Fruit fly (Drosophila melanogaster) whole organism, embryonic: ENCODE measurements around the gene Polr2F.

Experiments
- B-H1 ChIP-seq: fragments of 200-800 bp; sonication (Bioruptor generic); IDR thresholded peaks from 3 replicates; pipeline ENCODE4 v1.3.6; 2022; ENCODE audit warnings: missing biosample characterization, missing genetic modification characterization
- Bteb2 ChIP-seq: fragments of 200-800 bp; sonication (Bioruptor generic); optimal IDR thresholded peaks from 2 replicates; lab custom pipeline; 2016; ENCODE audit warnings: missing biosample characterization, missing genetic modification characterization
- CG10209 ChIP-seq: fragments of 200-800 bp; sonication (Bioruptor generic); optimal IDR thresholded peaks from 3 replicates; lab custom pipeline; 2017; ENCODE audit warnings: missing biosample characterization, mild to moderate bottlenecking, missing genetic modification characterization, missing genetic modification reagents
- CG11504 ChIP-seq: fragments of 200-800 bp; sonication (Bioruptor generic); optimal IDR thresholded peaks from 3 replicates; lab custom pipeline; 2019; ENCODE audit warnings: missing biosample characterization, mild to moderate bottlenecking, missing genetic modification characterization, moderate library complexity
- CG13624 ChIP-seq: fragments of 200-800 bp; sonication (Bioruptor generic); optimal IDR thresholded peaks from 2 replicates; lab custom pipeline; 2016; ENCODE audit warnings: missing biosample characterization, missing genetic modification characterization
- CG14860 ChIP-seq: fragments of 200-800 bp; sonication (Bioruptor generic); IDR thresholded peaks from 3 replicates; pipeline ENCODE4 v1.3.6; 2022; ENCODE audit warnings: missing biosample characterization, missing genetic modification characterization; ENCODE audit not compliant: partially characterized antibody
- CG16863 ChIP-seq: fragments of 200-800 bp; sonication (Bioruptor generic); optimal IDR thresholded peaks from 3 replicates; lab custom pipeline; 2016; ENCODE audit warnings: missing biosample characterization, missing genetic modification characterization
- CG17829 ChIP-seq: fragments of 200-800 bp; optimal IDR thresholded peaks from 2 replicates; lab custom pipeline; 2019; ENCODE audit warnings: missing biosample characterization, mild to moderate bottlenecking, missing genetic modification characterization, moderate library complexity
- CG2199 ChIP-seq: fragments of 200-800 bp; sonication (Bioruptor generic); IDR thresholded peaks from 3 replicates; pipeline ENCODE4 v1.3.6; 2022; ENCODE audit warnings: missing biosample characterization, missing genetic modification characterization
- CG2712 ChIP-seq: fragments of 200-800 bp; optimal IDR thresholded peaks from 3 replicates; lab custom pipeline; 2019; ENCODE audit warnings: missing biosample characterization, mild to moderate bottlenecking, missing genetic modification characterization, moderate library complexity
- CG31441 ChIP-seq: fragments of 200-800 bp; sonication (Bioruptor generic); IDR thresholded peaks from 2 replicates; pipeline ENCODE4 v1.3.6; 2022; ENCODE audit warnings: missing biosample characterization, missing genetic modification characterization
- CG3163 ChIP-seq: fragments of 200-800 bp; sonication (Bioruptor generic); optimal IDR thresholded peaks from 3 replicates; lab custom pipeline; 2016; ENCODE audit warnings: missing biosample characterization, missing genetic modification characterization
- CG32772 ChIP-seq: fragments of 200-800 bp; sonication (Bioruptor generic); IDR thresholded peaks from 2 replicates; pipeline ENCODE4 v1.3.6; 2022; ENCODE audit warnings: missing biosample characterization, missing genetic modification characterization
- CG34224 ChIP-seq: fragments of 200-800 bp; sonication (Bioruptor generic); IDR thresholded peaks from 3 replicates; pipeline ENCODE4 v1.3.6; 2022; ENCODE audit warnings: missing biosample characterization, missing genetic modification characterization; ENCODE audit not compliant: partially characterized antibody
- CG3847 ChIP-seq: fragments of 200-800 bp; sonication (Bioruptor generic); IDR thresholded peaks from 2 replicates; pipeline ENCODE4 v1.3.6; 2022; ENCODE audit warnings: missing biosample characterization, missing genetic modification characterization
- CG4360 ChIP-seq: fragments of 200-800 bp; sonication (Bioruptor generic); IDR thresholded peaks from 2 replicates; pipeline ENCODE4 v1.3.6; 2022; ENCODE audit warnings: missing biosample characterization, missing genetic modification characterization
- CG4617 ChIP-seq: fragments of 200-800 bp; sonication (Bioruptor generic); optimal IDR thresholded peaks from 3 replicates; lab custom pipeline; 2016; ENCODE audit warnings: missing biosample characterization, missing genetic modification characterization, borderline replicate concordance
- CG4730 ChIP-seq: fragments of 200-800 bp; sonication (Bioruptor generic); IDR thresholded peaks from 2 replicates; pipeline ENCODE4 v1.3.6; 2022; ENCODE audit warnings: missing biosample characterization, missing genetic modification characterization
- CG6175 ChIP-seq: fragments of 200-800 bp; sonication (Bioruptor generic); IDR thresholded peaks from 3 replicates; pipeline ENCODE4 v1.3.6; 2022; ENCODE audit warnings: missing biosample characterization, missing genetic modification characterization
- CG7745 ChIP-seq: fragments of 200-800 bp; sonication (Bioruptor generic); optimal IDR thresholded peaks from 2 replicates; lab custom pipeline; 2018; ENCODE audit warnings: missing biosample characterization, mild to moderate bottlenecking, missing genetic modification characterization, moderate library complexity
- D ChIP-seq, 2 experiments: fragments of 200-800 bp in 1 of 2; fragments of >200 bp in 1 of 2; sonication (Bioruptor generic) in 1 of 2; optimal IDR thresholded peaks; 2 replicates in 1 of 2; 3 replicates in 1 of 2; lab custom pipeline; 2017; ENCODE audit warnings: mild to moderate bottlenecking in 1 of 2, missing biosample characterization in 1 of 2, missing genetic modification characterization in 1 of 2, missing genetic modification reagents in 1 of 2
- Dll ChIP-seq: fragments of 200-800 bp; sonication (Bioruptor generic); IDR thresholded peaks from 4 replicates; pipeline ENCODE4 v1.3.6; 2022; ENCODE audit warnings: missing biosample characterization, missing genetic modification characterization; ENCODE audit not compliant: partially characterized antibody
- Ets97D ChIP-seq: fragments of 200-800 bp; sonication (Bioruptor generic); optimal IDR thresholded peaks from 3 replicates; lab custom pipeline; 2016; ENCODE audit warnings: missing biosample characterization, missing genetic modification characterization
- Hmr ChIP-seq: fragments of 200-800 bp; sonication (Bioruptor generic); optimal IDR thresholded peaks from 3 replicates; lab custom pipeline; 2017; ENCODE audit warnings: mild to moderate bottlenecking, missing biosample characterization, missing genetic modification reagents, missing genetic modification characterization
- Nf-YB ChIP-seq: fragments of 200-800 bp; sonication (Bioruptor generic); optimal IDR thresholded peaks from 3 replicates; lab custom pipeline; 2019; ENCODE audit warnings: missing biosample characterization, mild to moderate bottlenecking, missing genetic modification characterization, moderate library complexity
- Pdp1 ChIP-seq, 2 experiments: fragments of 200-800 bp; sonication (Bioruptor generic); optimal IDR thresholded peaks; 3 replicates each; lab custom pipeline; 2016; ENCODE audit warnings: missing biosample characterization in 2 of 2, missing genetic modification characterization in 2 of 2, mild to moderate bottlenecking in 1 of 2, moderate library complexity in 1 of 2
- Sox100B ChIP-seq: fragments of 200-800 bp; sonication (Bioruptor generic); optimal IDR thresholded peaks from 3 replicates; lab custom pipeline; 2018; ENCODE audit warnings: missing biosample characterization, mild to moderate bottlenecking, missing genetic modification characterization
- Usf ChIP-seq: fragments of 200-800 bp; sonication (Bioruptor generic); optimal IDR thresholded peaks from 2 replicates; lab custom pipeline; 2017; ENCODE audit warnings: missing genotype, missing biosample characterization, missing genetic modification characterization
- cas ChIP-seq: fragments of 200-800 bp; sonication (Bioruptor generic); IDR thresholded peaks from 2 replicates; pipeline ENCODE4 v1.3.6; 2022; ENCODE audit warnings: missing biosample characterization, missing genetic modification characterization
- chif ChIP-seq, 2 experiments: fragments of 200-800 bp; sonication (Bioruptor generic); optimal IDR thresholded peaks; 3 replicates each; lab custom pipeline; 2016; ENCODE audit warnings: missing biosample characterization in 2 of 2, missing genetic modification characterization in 2 of 2
- ci ChIP-seq: fragments of 200-800 bp; sonication (Bioruptor generic); IDR thresholded peaks from 3 replicates; pipeline ENCODE4 v1.3.6; 2022; ENCODE audit warnings: missing biosample characterization, missing genetic modification characterization
- disco-r ChIP-seq: fragments of 200-800 bp; sonication (Bioruptor generic); optimal IDR thresholded peaks from 2 replicates; lab custom pipeline; 2016; ENCODE audit warnings: missing biosample characterization, missing genetic modification characterization
- fd96Cb ChIP-seq: fragments of 200-800 bp; sonication (Bioruptor generic); optimal IDR thresholded peaks from 2 replicates; lab custom pipeline; 2018; ENCODE audit warnings: missing biosample characterization, mild to moderate bottlenecking, missing genetic modification characterization, moderate library complexity
- ftz-f1 ChIP-seq: fragments of 200-800 bp; sonication (Bioruptor generic); optimal IDR thresholded peaks from 2 replicates; lab custom pipeline; 2016; ENCODE audit warnings: missing biosample characterization, missing genetic modification characterization
- gcm ChIP-seq: fragments of 200-800 bp; sonication (Bioruptor generic); optimal IDR thresholded peaks from 2 replicates; lab custom pipeline; 2019; ENCODE audit warnings: missing biosample characterization, mild to moderate bottlenecking, missing genetic modification characterization, moderate library complexity
- knrl ChIP-seq: fragments of 200-800 bp; sonication (Bioruptor generic); IDR thresholded peaks from 3 replicates; pipeline ENCODE4 v1.3.6; 2022; ENCODE audit warnings: missing biosample characterization, missing genetic modification characterization; ENCODE audit not compliant: partially characterized antibody
- lola ChIP-seq, 3 experiments: fragments of >200 bp in 2 of 3; fragments of 200-800 bp in 1 of 3; sonication (Bioruptor generic) in 1 of 3; optimal IDR thresholded peaks; 2 replicates each; lab custom pipeline; 2017 to 2019; ENCODE audit warnings: missing biosample characterization in 3 of 3, missing genetic modification characterization in 3 of 3, mild to moderate bottlenecking in 1 of 3, moderate library complexity in 1 of 3
- nerfin-1 ChIP-seq: fragments of 200-800 bp; sonication (Bioruptor generic); optimal IDR thresholded peaks from 3 replicates; lab custom pipeline; 2019; ENCODE audit warnings: missing biosample characterization, mild to moderate bottlenecking, missing genetic modification characterization, moderate library complexity
- p53 ChIP-seq: fragments of 200-800 bp; sonication (Bioruptor generic); optimal IDR thresholded peaks from 2 replicates; lab custom pipeline; 2016; ENCODE audit warnings: missing biosample characterization, missing genetic modification characterization
- rib ChIP-seq: fragments of 200-800 bp; sonication (Bioruptor generic); IDR thresholded peaks from 2 replicates; pipeline ENCODE4 v1.3.6; 2022; ENCODE audit warnings: missing biosample characterization, missing genetic modification characterization
- row ChIP-seq: fragments of 200-800 bp; sonication (Bioruptor generic); IDR thresholded peaks from 3 replicates; pipeline ENCODE4 v1.3.6; 2022; ENCODE audit warnings: missing biosample characterization, missing genetic modification characterization
- seq ChIP-seq: fragments of 200-800 bp; sonication (Bioruptor generic); IDR thresholded peaks from 2 replicates; pipeline ENCODE4 v1.3.6; 2022; ENCODE audit warnings: missing biosample characterization, missing genetic modification characterization
- sna ChIP-seq: fragments of 200-800 bp; sonication (Bioruptor generic); IDR thresholded peaks from 2 replicates; pipeline ENCODE4 v1.3.6; 2022; ENCODE audit warnings: missing biosample characterization, missing genetic modification characterization; ENCODE audit not compliant: partially characterized antibody
- stc ChIP-seq: fragments of 200-800 bp; sonication (Bioruptor generic); IDR thresholded peaks from 2 replicates; pipeline ENCODE4 v1.3.6; 2022; ENCODE audit warnings: missing biosample characterization, missing genetic modification characterization
- ttk ChIP-seq: fragments of 200-800 bp; sonication (Bioruptor generic); IDR thresholded peaks from 2 replicates; pipeline ENCODE4 v2.1.2; 2022; ENCODE audit warnings: missing biosample characterization, missing genetic modification characterization
- unpg ChIP-seq: fragments of 200-800 bp; sonication (Bioruptor generic); optimal IDR thresholded peaks from 3 replicates; lab custom pipeline; 2018; ENCODE audit warnings: missing biosample characterization, mild to moderate bottlenecking, missing genetic modification characterization, moderate library complexity
- usp ChIP-seq: fragments of >200 bp; optimal IDR thresholded peaks from 2 replicates; lab custom pipeline; 2017; ENCODE audit warnings: missing biosample characterization, missing genetic modification characterization
- wdn ChIP-seq: fragments of 200-800 bp; sonication (Bioruptor generic); IDR thresholded peaks from 2 replicates; pipeline ENCODE4 v1.3.6; 2022; ENCODE audit warnings: missing biosample characterization, missing genetic modification characterization

Gene Polr2F

DNA sequence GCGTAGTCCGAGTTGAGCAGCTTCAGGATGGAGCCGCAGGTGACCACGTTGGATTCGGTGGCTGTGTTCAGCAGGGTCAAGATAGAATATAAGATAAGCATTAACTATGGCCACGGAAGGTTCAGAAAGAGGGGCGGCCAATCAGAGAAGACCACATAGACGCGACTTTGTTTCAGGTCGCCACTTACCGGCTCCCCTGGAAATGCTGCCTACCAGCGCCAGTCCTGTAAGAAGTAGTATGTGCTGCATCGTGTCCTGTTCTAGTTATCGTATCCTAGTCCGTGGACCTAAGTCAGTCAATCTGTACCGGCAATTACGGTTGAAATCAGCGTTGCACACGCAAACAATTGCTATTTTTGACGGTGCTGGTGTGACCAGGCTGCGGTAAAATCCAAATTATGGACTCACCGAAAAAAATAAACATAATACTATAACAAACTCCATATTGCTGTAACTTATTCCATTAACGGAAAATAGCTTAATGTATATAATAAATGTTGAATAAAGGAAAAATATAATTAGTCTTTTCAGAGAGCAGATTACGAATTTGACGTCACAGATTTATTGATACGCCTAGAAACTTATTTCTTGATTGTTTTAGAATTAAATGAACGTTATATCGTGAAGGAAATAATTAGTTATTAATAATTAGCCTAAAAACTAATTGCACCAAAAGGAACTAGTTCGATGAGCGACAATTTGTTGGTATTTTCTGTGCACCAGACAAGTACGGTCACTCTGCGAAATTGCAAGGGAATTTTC lies 17.0 kb upstream of the Polr2F start, which contains the start of the genes CG11999 and CG1161 (continued):
- TF ChIP-seq knrl (GFP tag; lab: Robert Waterston, UW): peak; percentile 40; the same call in 1 of the 3 replicates
- TF ChIP-seq CG14860 (GFP tag; lab: Robert Waterston, UW): no peak
- TF ChIP-seq CG4730 (GFP tag; lab: Robert Waterston, UW): no peak
- no peak for TF ChIP-seq wdn (GFP tag; lab: Robert Waterston, UW)
- TF ChIP-seq CG3847 (GFP tag; lab: Robert Waterston, UW): no peak
- peak in 1 of 2 experiments; percentile 19 for TF ChIP-seq Pdp1 (GFP tag; optimal IDR thresholded peaks at IDR 0.05; lab: Kevin White, UChicago)
- TF ChIP-seq CG2712 (tag; lab: Kevin White, UChicago): peak; percentile 47
- TF ChIP-seq unpg (GFP tag; lab: Kevin White, UChicago): peak; percentile 12
- TF ChIP-seq Usf (GFP tag; lab: Kevin White, UChicago): no peak
- no peak for TF ChIP-seq usp (GFP tag; lab: Kevin White, UChicago)
- TF ChIP-seq CG2199 (GFP tag; lab: Robert Waterston, UW): no peak
- TF ChIP-seq disco-r (GFP tag; lab: Kevin White, UChicago): no peak
- TF ChIP-seq gcm (GFP tag; lab: Kevin White, UChicago): no peak
- no peak for TF ChIP-seq Ets97D (GFP tag; lab: Kevin White, UChicago)
- no peak for TF ChIP-seq p53 (GFP tag; lab: Kevin White, UChicago)
- TF ChIP-seq CG7745 (tag; lab: Kevin White, UChicago): no peak
- no peak for TF ChIP-seq sna (GFP tag; lab: Robert Waterston, UW)
- peak; percentile 26 for TF ChIP-seq Hmr
- TF ChIP-seq nerfin-1 (tag; lab: Kevin White, UChicago): peak; percentile 69
- peak; percentile 57; the same call in 2 of the 3 replicates for TF ChIP-seq row (GFP tag; lab: Robert Waterston, UW)
- TF ChIP-seq chif (GFP tag; optimal IDR thresholded peaks at IDR 0.05; lab: Kevin White, UChicago): no peak
- no peak for TF ChIP-seq rib (GFP tag; lab: Robert Waterston, UW)
- TF ChIP-seq Bteb2: no peak

DNA sequence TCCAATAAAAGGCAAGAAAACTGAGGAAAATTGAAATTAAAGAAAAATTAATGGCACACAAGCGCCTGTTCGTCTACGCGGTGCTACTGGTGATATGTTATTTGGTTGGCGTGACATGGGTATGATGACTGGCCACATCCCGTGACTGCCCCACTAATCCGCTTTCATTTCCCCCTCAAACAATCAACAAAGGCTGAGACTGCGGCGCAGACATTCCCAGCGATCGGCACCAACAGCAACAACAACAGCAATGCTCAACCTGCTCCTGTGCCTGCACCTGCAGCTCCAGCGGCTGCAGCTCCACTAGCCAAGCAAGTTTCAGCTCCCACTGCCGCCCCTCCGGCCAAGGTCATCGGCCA lies 16.5 kb upstream of the Polr2F start:
- no peak for TF ChIP-seq Ets97D (GFP tag; lab: Kevin White, UChicago)
- no peak for TF ChIP-seq CG11504
- TF ChIP-seq Dll: no peak
- TF ChIP-seq CG4617 (GFP tag; lab: Kevin White, UChicago): peak; percentile 17
- TF ChIP-seq CG32772 (GFP tag; lab: Robert Waterston, UW): no peak
- TF ChIP-seq ftz-f1: peak; percentile 46
- TF ChIP-seq lola (GFP tag; optimal IDR thresholded peaks at IDR 0.05; lab: Kevin White, UChicago): no peak
- no peak for TF ChIP-seq seq (GFP tag; lab: Robert Waterston, UW)
- no peak for TF ChIP-seq CG31441
- TF ChIP-seq CG6175 (GFP tag; lab: Robert Waterston, UW): 0 out of 3 replicates have a peak, but pooled peaks have one; percentile 6
- TF ChIP-seq Nf-YB (GFP tag; lab: Kevin White, UChicago): no peak
- no peak for TF ChIP-seq fd96Cb
- TF ChIP-seq p53 (GFP tag; lab: Kevin White, UChicago): no peak
- TF ChIP-seq CG34224: 0 out of 3 replicates have a peak, but pooled peaks have one; percentile 13
- no peak for TF ChIP-seq CG10209 (GFP tag; lab: Kevin White, UChicago)
- no peak for TF ChIP-seq stc
- TF ChIP-seq ttk (GFP tag; lab: Robert Waterston, UW): no peak
- TF ChIP-seq CG4360 (GFP tag; lab: Robert Waterston, UW): peak; percentile 59; the same call in 1 of the 2 replicates
- TF ChIP-seq ci (GFP tag; lab: Robert Waterston, UW): no peak
- TF ChIP-seq CG16863 (GFP tag; lab: Kevin White, UChicago): no peak
- TF ChIP-seq D (optimal IDR thresholded peaks at IDR 0.05; lab: Kevin White, UChicago): no peak
- no peak for TF ChIP-seq D (GFP tag; optimal IDR thresholded peaks at IDR 0.05; lab: Kevin White, UChicago)
- TF ChIP-seq B-H1 (GFP tag; lab: Robert Waterston, UW): no peak
- no peak for TF ChIP-seq CG17829 (tag; lab: Kevin White, UChicago)
- TF ChIP-seq CG3163 (GFP tag; lab: Kevin White, UChicago): no peak
- TF ChIP-seq Sox100B (GFP tag; lab: Kevin White, UChicago): no peak
- TF ChIP-seq cas (GFP tag; lab: Robert Waterston, UW): no peak
- no peak for TF ChIP-seq CG13624 (GFP tag; lab: Kevin White, UChicago)
